Worm (Caenorhabditis elegans) whole organism, L3 larva: ENCODE data around the gene ugt-49.

Experiments
- ceh-82 ChIP-seq: fragments of 150-350 bp; optimal IDR thresholded peaks from 2 replicates; lab custom pipeline; 2014; ENCODE audit warnings: missing biosample characterization, missing genetic modification characterization
- lsy-12 ChIP-seq: sonication (generic microtip); optimal IDR thresholded peaks from 2 replicates; lab custom pipeline; 2016; ENCODE audit warnings: mild to moderate bottlenecking, missing genetic modification characterization, missing compliant biosample characterization
- nfya-1 ChIP-seq: sonication (generic microtip); optimal IDR thresholded peaks from 2 replicates; lab custom pipeline; 2017; ENCODE audit warnings: missing genetic modification characterization, mild to moderate bottlenecking, missing compliant biosample characterization, antibody characterized with exemption, moderate library complexity; ENCODE audit not compliant: insufficient read depth
- nhr-11 ChIP-seq: fragments of 150-350 bp; optimal IDR thresholded peaks from 2 replicates; lab custom pipeline; 2014; ENCODE audit warnings: missing biosample characterization, missing genetic modification characterization
- nhr-12 ChIP-seq: fragments of 150-350 bp; optimal IDR thresholded peaks from 2 replicates; lab custom pipeline; 2014; ENCODE audit warnings: missing biosample characterization, missing genetic modification characterization
- nhr-23 ChIP-seq: fragments of 150-350 bp; optimal IDR thresholded peaks from 2 replicates; lab custom pipeline; 2014; ENCODE audit warnings: missing biosample characterization, missing genetic modification reagents, missing genetic modification characterization
- nhr-237 ChIP-seq: fragments of 150-350 bp; optimal IDR thresholded peaks from 2 replicates; lab custom pipeline; 2014; ENCODE audit warnings: missing biosample characterization, missing genetic modification characterization
- snpc-4 ChIP-seq: fragments of 150-350 bp; optimal IDR thresholded peaks from 2 replicates; lab custom pipeline; 2014; ENCODE audit warnings: missing biosample characterization, missing genetic modification characterization

DNA sequence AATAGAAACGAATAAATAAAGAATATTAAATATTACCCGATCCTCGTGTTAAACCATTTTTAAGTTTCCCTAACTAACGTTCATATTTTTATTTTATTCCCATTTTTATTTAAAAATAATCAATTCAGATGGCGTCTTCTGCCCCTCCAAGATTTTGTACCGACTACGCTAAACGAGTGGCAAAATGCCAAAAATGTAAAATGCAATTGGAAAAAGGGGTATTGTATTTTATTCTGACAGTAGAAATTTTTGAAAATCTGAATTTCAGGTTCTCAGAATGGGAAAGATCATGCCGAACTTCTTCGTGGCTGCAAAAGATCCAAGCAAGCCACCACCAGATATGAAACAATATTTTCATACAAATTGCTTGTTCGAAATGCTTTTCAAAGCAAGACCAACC, 29.2 kb upstream of the ugt-49 start, which contains the start of gene K07C5.3:
- TF ChIP-seq nhr-23 (no peak), snpc-4 (tag; lab: Kevin White, UChicago) (no peak), nfya-1 (tag; lab: Kevin White, UChicago) (no peak), nhr-11 (tag; lab: Kevin White, UChicago) (no peak), ceh-82 (tag; lab: Kevin White, UChicago) (no peak), nhr-12 (no peak), lsy-12 (tag; lab: Kevin White, UChicago) (no peak), nhr-237 (tag; lab: Kevin White, UChicago) (no peak)
